Worm (Caenorhabditis elegans) whole organism, L4 larva: ENCODE data around the gene lron-3.

Experiments used
- F37D6.2 ChIP-seq: sonication (generic microtip); optimal IDR thresholded peaks from 2 replicates; lab custom pipeline; 2016; ENCODE audit warnings: mild to moderate bottlenecking, missing genetic modification characterization, missing compliant biosample characterization
- F44E2.7 ChIP-seq: fragments of 200-800 bp; sonication (Bioruptor generic); IDR thresholded peaks from 2 replicates; pipeline ENCODE4 v2.1.2; 2022; ENCODE audit warnings: missing genetic modification characterization, missing compliant biosample characterization
- T26A8.4 ChIP-seq: fragments of 200-800 bp; sonication (Bioruptor generic); IDR thresholded peaks from 2 replicates; pipeline ENCODE4 v1.3.6; 2022; ENCODE audit warnings: missing genetic modification characterization, missing compliant biosample characterization
- ZK546.5 ChIP-seq, 2 experiments: sonication (generic microtip); optimal IDR thresholded peaks; 2 replicates each; lab custom pipeline; 2017; ENCODE audit warnings: missing biosample characterization in 2 of 2, missing genetic modification characterization in 2 of 2
- aha-1 ChIP-seq: fragments of 150-350 bp; peaks from one replicate; lab custom pipeline; 2014; ENCODE audit warnings: missing biosample characterization, missing genetic modification characterization
- aly-2 ChIP-seq: sonication (generic microtip); optimal IDR thresholded peaks from 2 replicates; lab custom pipeline; 2018; ENCODE audit warnings: missing biosample characterization, missing genetic modification characterization
- ces-1 ChIP-seq: fragments of 150-350 bp; sonication (generic microtip); optimal IDR thresholded peaks from 4 replicates; lab custom pipeline; 2014; ENCODE audit warnings: missing biosample characterization, missing genetic modification reagents, missing genetic modification characterization
- daf-16 ChIP-seq, 3 experiments: sonication (generic microtip); optimal IDR thresholded peaks; 2 replicates each; lab custom pipeline; 2016 to 2017; ENCODE audit warnings: missing genetic modification characterization in 3 of 3, missing genetic modification reagents in 3 of 3, mild to moderate bottlenecking in 2 of 3, missing compliant biosample characterization in 2 of 3, missing biosample characterization in 1 of 3, moderate library complexity in 1 of 3
- dmd-6 ChIP-seq: fragments of 200-800 bp; sonication (Bioruptor generic); IDR thresholded peaks from 2 replicates; pipeline ENCODE4 v1.3.6; 2022; ENCODE audit warnings: missing genetic modification reagents, missing genetic modification characterization, missing compliant biosample characterization
- dmd-9 ChIP-seq: fragments of 200-800 bp; sonication (Bioruptor generic); IDR thresholded peaks from 2 replicates; pipeline ENCODE4 v1.3.6; 2022; ENCODE audit warnings: missing genetic modification reagents, missing genetic modification characterization, missing compliant biosample characterization
- duxl-1 ChIP-seq: sonication (generic microtip); optimal IDR thresholded peaks from 2 replicates; lab custom pipeline; 2016; ENCODE audit warnings: mild to moderate bottlenecking, missing genetic modification characterization, moderate library complexity, missing compliant biosample characterization; ENCODE audit not compliant: poor library complexity
- egl-27 ChIP-seq: sonication (generic microtip); optimal IDR thresholded peaks from 3 replicates; lab custom pipeline; 2017; ENCODE audit warnings: missing biosample characterization, missing genetic modification reagents, missing genetic modification characterization
- egl-43 ChIP-seq: fragments of 200-800 bp; sonication (Bioruptor generic); IDR thresholded peaks from 2 replicates; pipeline ENCODE4 v1.3.6; 2022; ENCODE audit warnings: missing genetic modification reagents, missing genetic modification characterization, missing compliant biosample characterization
- fkh-10 ChIP-seq: fragments of 150-350 bp; optimal IDR thresholded peaks from 2 replicates; lab custom pipeline; 2014; ENCODE audit warnings: missing biosample characterization, missing genetic modification reagents, missing genetic modification characterization
- fos-1 ChIP-seq: fragments of 150-350 bp; optimal IDR thresholded peaks from 2 replicates; lab custom pipeline; 2014; ENCODE audit warnings: missing biosample characterization, missing genetic modification characterization
- hlh-11 ChIP-seq: fragments of 200-800 bp; sonication (Bioruptor generic); optimal IDR thresholded peaks from 2 replicates; lab custom pipeline; 2018; ENCODE audit warnings: mild to moderate bottlenecking, missing genetic modification characterization, missing compliant biosample characterization
- hlh-30 ChIP-seq: sonication (generic microtip); optimal IDR thresholded peaks from 2 replicates; lab custom pipeline; 2017; ENCODE audit warnings: antibody characterized with exemption, mild to moderate bottlenecking, missing genetic modification characterization, missing compliant biosample characterization; ENCODE audit not compliant: insufficient read depth
- jun-1 ChIP-seq: fragments of 150-350 bp; optimal IDR thresholded peaks from 2 replicates; lab custom pipeline; 2014; ENCODE audit warnings: missing biosample characterization, missing genetic modification reagents, missing genetic modification characterization
- lim-7 ChIP-seq: fragments of 200-800 bp; sonication (Bioruptor generic); IDR thresholded peaks from 2 replicates; pipeline ENCODE4 v1.3.6; 2022; ENCODE audit warnings: missing genetic modification characterization, missing compliant biosample characterization
- lin-38 ChIP-seq: fragments of 200-800 bp; sonication (Bioruptor generic); IDR thresholded peaks from 2 replicates; pipeline ENCODE4 v1.3.6; 2022; ENCODE audit warnings: missing genetic modification reagents, missing genetic modification characterization, missing compliant biosample characterization
- lsy-2 ChIP-seq, 2 experiments: fragments of 150-350 bp in 1 of 2; sonication (generic microtip) in 1 of 2; optimal IDR thresholded peaks; 2 replicates each; lab custom pipeline; 2014 to 2017; ENCODE audit warnings: missing biosample characterization in 2 of 2, missing genetic modification characterization in 2 of 2
- madf-5 ChIP-seq, 2 experiments: fragments of 200-800 bp; sonication (Bioruptor generic); IDR thresholded peaks; 2 replicates each; pipeline ENCODE4 v1.3.6; 2022; ENCODE audit warnings: missing compliant biosample characterization in 2 of 2, missing genetic modification characterization in 2 of 2
- madf-9 ChIP-seq: fragments of 200-800 bp; sonication (Bioruptor generic); conservative IDR thresholded peaks from 2 replicates; pipeline ENCODE4 v1.3.6; 2022; ENCODE audit warnings: missing genetic modification reagents, missing genetic modification characterization, missing compliant biosample characterization
- mdl-1 ChIP-seq, 2 experiments: fragments of 150-350 bp in 1 of 2; sonication (generic microtip) in 1 of 2; optimal IDR thresholded peaks; 2 replicates each; lab custom pipeline; 2014 to 2017; ENCODE audit warnings: missing biosample characterization in 2 of 2, missing genetic modification characterization in 2 of 2
- mep-1 ChIP-seq: fragments of 150-350 bp; sonication (generic microtip); optimal IDR thresholded peaks from 3 replicates; lab custom pipeline; 2014; ENCODE audit warnings: missing biosample characterization, missing genetic modification characterization
- nhr-10 ChIP-seq: fragments of 150-350 bp; optimal IDR thresholded peaks from 2 replicates; lab custom pipeline; 2014; ENCODE audit warnings: missing biosample characterization, missing genetic modification characterization
- nhr-111 ChIP-seq: fragments of 200-800 bp; sonication (Bioruptor generic); optimal IDR thresholded peaks from 2 replicates; lab custom pipeline; 2018; ENCODE audit warnings: mild to moderate bottlenecking, missing genetic modification characterization, missing compliant biosample characterization
- nhr-237 ChIP-seq: sonication (generic microtip); optimal IDR thresholded peaks from 2 replicates; lab custom pipeline; 2017; ENCODE audit warnings: missing biosample characterization, missing genetic modification characterization
- nhr-25 ChIP-seq: sonication (generic microtip); optimal IDR thresholded peaks from 2 replicates; lab custom pipeline; 2017; ENCODE audit warnings: missing genetic modification characterization, mild to moderate bottlenecking, missing compliant biosample characterization, antibody characterized with exemption, moderate library complexity, borderline replicate concordance; ENCODE audit not compliant: insufficient read depth
- nhr-28 ChIP-seq: fragments of 150-350 bp; optimal IDR thresholded peaks from 2 replicates; lab custom pipeline; 2014; ENCODE audit warnings: missing biosample characterization, missing genetic modification characterization
- nhr-41 ChIP-seq: fragments of 200-800 bp; sonication (Bioruptor generic); IDR thresholded peaks from 2 replicates; pipeline ENCODE4 v1.3.6; 2022; ENCODE audit warnings: missing genetic modification reagents, missing genetic modification characterization, missing compliant biosample characterization
- nhr-6 ChIP-seq: fragments of 150-350 bp; optimal IDR thresholded peaks from 2 replicates; lab custom pipeline; 2014; ENCODE audit warnings: missing biosample characterization, missing genetic modification characterization
- nhr-76 ChIP-seq: fragments of 150-350 bp; optimal IDR thresholded peaks from 2 replicates; lab custom pipeline; 2014; ENCODE audit warnings: missing biosample characterization, missing genetic modification characterization
- php-3 ChIP-seq: fragments of 200-800 bp; sonication (Bioruptor generic); IDR thresholded peaks from 2 replicates; pipeline ENCODE4 v1.3.6; 2022; ENCODE audit warnings: missing genetic modification reagents, missing genetic modification characterization, missing compliant biosample characterization
- saeg-2 ChIP-seq: fragments of 200-800 bp; sonication (Bioruptor generic); IDR thresholded peaks from 2 replicates; pipeline ENCODE4 v1.3.6; 2022; ENCODE audit warnings: missing genetic modification reagents, missing genetic modification characterization, missing compliant biosample characterization
- spr-3 ChIP-seq: fragments of 200-800 bp; sonication (Bioruptor generic); optimal IDR thresholded peaks from 2 replicates; lab custom pipeline; 2018; ENCODE audit warnings: mild to moderate bottlenecking, missing genetic modification characterization, missing compliant biosample characterization
- unc-39 ChIP-seq: sonication (generic microtip); optimal IDR thresholded peaks from 2 replicates; lab custom pipeline; 2017; ENCODE audit warnings: missing biosample characterization, missing genetic modification characterization
- unc-62 ChIP-seq, 3 experiments: fragments of 150-350 bp in 1 of 3; sonication (generic microtip); optimal IDR thresholded peaks in 2 of 3; peaks in 1 of 3; 1 replicate in 1 of 3; 2 replicates in 2 of 3; lab custom pipeline; 2014 to 2017; ENCODE audit warnings: missing biosample characterization in 3 of 3, missing genetic modification characterization in 3 of 3, missing genetic modification reagents in 3 of 3, missing genotype in 1 of 3
- zfp-2 ChIP-seq: sonication (generic microtip); optimal IDR thresholded peaks from 2 replicates; lab custom pipeline; 2016; ENCODE audit warnings: mild to moderate bottlenecking, missing genetic modification characterization, missing compliant biosample characterization
- zip-2 ChIP-seq: fragments of 150-350 bp; optimal IDR thresholded peaks from 2 replicates; lab custom pipeline; 2014; ENCODE audit warnings: missing biosample characterization, missing genetic modification characterization
- ztf-11 ChIP-seq: fragments of 150-350 bp; optimal IDR thresholded peaks from 2 replicates; lab custom pipeline; 2014; ENCODE audit warnings: missing biosample characterization, missing genetic modification characterization
- ztf-7 ChIP-seq: fragments of 150-350 bp; optimal IDR thresholded peaks from 2 replicates; lab custom pipeline; 2014; ENCODE audit warnings: missing biosample characterization, missing genetic modification characterization

Gene lron-3

ce11 chrX:15544671-15545070, 13.1 kb downstream of the lron-3 start (continued):
- TF ChIP-seq ces-1 (GFP tag; lab: Kevin White, UChicago), result no peak
- TF ChIP-seq aly-2 (tag; lab: Kevin White, UChicago), result no peak
- TF ChIP-seq nhr-25 (tag; lab: Kevin White, UChicago), result no peak
- TF ChIP-seq jun-1 (tag; lab: Kevin White, UChicago), result no peak
- TF ChIP-seq F44E2.7, result no peak
- TF ChIP-seq mep-1, result no peak
- no peak for TF ChIP-seq F37D6.2 (tag; lab: Kevin White, UChicago)

- TF ChIP-seq unc-39 (tag; lab: Kevin White, UChicago) (no peak), unc-62 (GFP tag; optimal IDR thresholded peaks at IDR 0.05 in 1 of 2; lab: Kevin White, UChicago) (peak in 1 of 2 experiments; percentile 0), unc-62 (tag; optimal IDR thresholded peaks at IDR 0.05; lab: Kevin White, UChicago) (no peak), egl-43 (GFP tag; lab: Robert Waterston, UW) (no peak)
- TF ChIP-seq, all 104 proteins: peak for 1
Observed at ce11 chrX:15541437-15541836, 16.3 kb downstream of the lron-3 start.

- TF ChIP-seq aha-1 (tag; lab: Kevin White, UChicago), result peak; percentile 62
- TF ChIP-seq mdl-1 (tag; optimal IDR thresholded peaks at IDR 0.05; lab: Kevin White, UChicago), result no peak
Observed at ce11 chrX:15539299-15539698, 18.4 kb downstream of the lron-3 start.

ce11 chrX:15537362-15537761, 20.4 kb downstream of the lron-3 start, which contains the start of the genes olrn-1 and C02C6.14:
TSS of gene olrn-1 (plus strand) at chrX:15537662.
TSS of gene C02C6.14 (plus strand) at chrX:15537665.
- TF ChIP-seq madf-5 (GFP tag; IDR thresholded peaks at IDR 0.05; lab: Robert Waterston, UW) (no peak), dmd-6 (GFP tag; lab: Robert Waterston, UW) (no peak), F44E2.7 (no peak), nhr-28 (no peak), hlh-11 (tag; lab: Kevin White, UChicago) (no peak), fos-1 (tag; lab: Kevin White, UChicago) (no peak), nhr-6 (no peak), fkh-10 (no peak), daf-16 (GFP tag; optimal IDR thresholded peaks at IDR 0.05; lab: Kevin White, UChicago) (no peak), daf-16 (tag; optimal IDR thresholded peaks at IDR 0.05; lab: Kevin White, UChicago) (no peak), ztf-11 (tag; lab: Kevin White, UChicago) (no peak), lim-7 (GFP tag; lab: Robert Waterston, UW) (no peak), zip-2 (tag; lab: Kevin White, UChicago) (no peak), saeg-2 (GFP tag; lab: Robert Waterston, UW) (no peak), duxl-1 (no peak), spr-3 (GFP tag; lab: Kevin White, UChicago) (no peak), jun-1 (tag; lab: Kevin White, UChicago) (no peak), nhr-25 (tag; lab: Kevin White, UChicago) (no peak), nhr-41 (GFP tag; lab: Robert Waterston, UW) (no peak), ztf-7 (tag; lab: Kevin White, UChicago) (no peak), egl-43 (GFP tag; lab: Robert Waterston, UW) (no peak)

ce11 chrX:15536017-15536416, 21.7 kb downstream of the lron-3 start:
- TF ChIP-seq nhr-111 (GFP tag; lab: Kevin White, UChicago), result no peak
- TF ChIP-seq lsy-2 (tag; optimal IDR thresholded peaks at IDR 0.05; lab: Kevin White, UChicago), result peak in 1 of 2 experiments; percentile 3
- no peak for TF ChIP-seq nhr-237 (tag; lab: Kevin White, UChicago)

ce11 chrX:15535190-15535636, 22.5 kb downstream of the lron-3 start:
- TF ChIP-seq php-3 (GFP tag; lab: Robert Waterston, UW), result no peak
- peak; percentile 72 for TF ChIP-seq hlh-30 (tag; lab: Kevin White, UChicago)
- 0 out of 2 replicates have a peak, but pooled peaks have one; percentile 41 for TF ChIP-seq T26A8.4 (GFP tag; lab: Robert Waterston, UW)
- no peak for TF ChIP-seq nhr-6
- TF ChIP-seq unc-62 (GFP tag; optimal IDR thresholded peaks at IDR 0.05 in 1 of 2; lab: Kevin White, UChicago), result peak in 1 of 2 experiments; percentile 97
- no peak for TF ChIP-seq unc-62 (tag; optimal IDR thresholded peaks at IDR 0.05; lab: Kevin White, UChicago)
- TF ChIP-seq egl-27 (tag; lab: Kevin White, UChicago), result no peak
- no peak for TF ChIP-seq ZK546.5 (tag; optimal IDR thresholded peaks at IDR 0.05; lab: Kevin White, UChicago)
- TF ChIP-seq zfp-2, result peak; percentile 47
- TF ChIP-seq nhr-76 (tag; lab: Kevin White, UChicago), result no peak
- TF ChIP-seq nhr-10, result no peak
- TF ChIP-seq lin-38 (GFP tag; lab: Robert Waterston, UW), result no peak
- no peak for TF ChIP-seq dmd-9 (GFP tag; lab: Robert Waterston, UW)
- TF ChIP-seq madf-9 (GFP tag; lab: Robert Waterston, UW), result no peak
